Fruit fly (Drosophila melanogaster): ENCODE data around the gene Las.

The Las gene

DNA sequence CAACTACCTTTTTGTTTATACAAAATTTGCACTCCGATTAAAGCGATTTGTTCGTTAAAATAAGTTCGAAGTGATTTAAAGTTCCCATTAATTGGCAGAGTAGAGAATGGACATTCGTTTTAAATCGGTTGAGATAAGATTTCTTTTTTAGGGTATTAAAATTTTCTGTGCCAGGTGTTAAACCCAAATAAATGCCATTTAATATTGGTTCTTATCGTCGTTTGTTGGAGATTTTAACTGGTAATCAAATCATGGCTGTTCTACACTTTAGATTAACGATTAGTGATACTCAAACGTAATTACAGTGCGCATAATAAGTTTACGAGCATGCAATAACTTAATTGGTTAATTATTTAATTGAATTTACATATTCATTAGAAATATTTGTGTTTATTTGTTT, 30.2 kb upstream of the Las start:
- TF ChIP-seq ttk (optimal IDR thresholded peaks at IDR 0.05): no peak
- TF ChIP-seq Sin3A (optimal IDR thresholded peaks at IDR 0.05): no peak
- no peak for TF ChIP-seq psq (optimal IDR thresholded peaks at IDR 0.05)
- TF ChIP-seq Myc (optimal IDR thresholded peaks at IDR 0.05): no peak
- no peak for TF ChIP-seq h (optimal IDR thresholded peaks at IDR 0.05)
- TF ChIP-seq insv (optimal IDR thresholded peaks at IDR 0.05): no peak

DNA sequence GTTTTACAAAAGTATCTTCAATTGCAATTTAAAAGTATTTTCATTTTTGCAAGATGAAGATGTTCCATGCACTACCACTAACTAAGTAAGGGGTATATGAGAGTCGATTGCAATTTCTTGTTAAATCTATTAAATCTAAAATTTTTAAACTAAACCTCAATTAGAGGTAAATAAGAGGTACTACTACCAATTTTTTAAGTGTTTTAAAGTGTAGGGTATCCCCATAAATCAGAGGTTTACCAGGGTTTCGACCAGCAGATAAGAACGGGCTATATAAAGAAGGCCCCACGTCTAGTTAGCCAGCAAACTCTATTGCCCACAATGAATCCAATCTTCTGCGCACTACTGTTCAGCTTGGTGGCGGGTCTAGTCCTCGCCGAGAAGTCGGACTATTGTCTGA, 28.2 kb upstream of the Las start, which contains the start of gene mag:
Gene mag (plus strand): TSS at position 301 of the 400 bp plus-strand sequence.
- no peak for TF ChIP-seq psq (optimal IDR thresholded peaks at IDR 0.05)
- no peak for TF ChIP-seq h (optimal IDR thresholded peaks at IDR 0.05)
- TF ChIP-seq Sin3A (optimal IDR thresholded peaks at IDR 0.05): no peak

dm6 chr3L:20452813-20453682, 20.9 kb upstream of the Las start, which contains the start of gene CG5199:
TSS of gene CG5199 (minus strand) at chr3L:20452864.
- TF ChIP-seq ttk (optimal IDR thresholded peaks at IDR 0.05) (no peak), h (optimal IDR thresholded peaks at IDR 0.05) (no peak), psq (optimal IDR thresholded peaks at IDR 0.05) (no peak), insv (optimal IDR thresholded peaks at IDR 0.05) (no peak), Myc (optimal IDR thresholded peaks at IDR 0.05) (no peak), Sin3A (optimal IDR thresholded peaks at IDR 0.05) (no peak)

dm6 chr3L:20448773-20449172, 16.6 kb upstream of the Las start:
- TF ChIP-seq h (optimal IDR thresholded peaks at IDR 0.05) (no peak), Myc (optimal IDR thresholded peaks at IDR 0.05) (no peak), psq (optimal IDR thresholded peaks at IDR 0.05) (no peak), ttk (optimal IDR thresholded peaks at IDR 0.05) (no peak), Sin3A (optimal IDR thresholded peaks at IDR 0.05) (no peak), insv (optimal IDR thresholded peaks at IDR 0.05) (no peak)

DNA sequence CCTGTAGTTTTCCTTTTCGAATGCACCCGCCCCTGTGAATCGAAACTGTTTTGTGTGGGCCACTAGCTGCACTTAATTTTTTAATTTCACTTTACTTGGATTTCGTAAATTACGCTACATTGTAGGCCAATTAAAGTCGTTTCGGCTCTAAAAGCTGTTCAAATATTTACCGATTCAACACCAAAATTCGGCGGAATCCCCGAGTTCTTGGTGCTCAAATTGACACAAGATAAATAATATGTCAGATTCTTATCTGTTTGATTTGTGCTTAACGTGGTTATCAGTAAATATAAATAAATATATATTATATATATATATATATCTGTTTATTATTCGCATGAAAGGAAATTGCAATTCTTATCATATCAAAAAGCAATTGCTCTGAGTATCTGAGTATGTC, 15.8 kb upstream of the Las start:
- TF ChIP-seq Sin3A (optimal IDR thresholded peaks at IDR 0.05): no peak
- no peak for TF ChIP-seq insv (optimal IDR thresholded peaks at IDR 0.05)
- TF ChIP-seq h (optimal IDR thresholded peaks at IDR 0.05): no peak
- TF ChIP-seq ttk (optimal IDR thresholded peaks at IDR 0.05): no peak
- no peak for TF ChIP-seq Myc (optimal IDR thresholded peaks at IDR 0.05)

dm6 chr3L:20447337-20447736, 15.2 kb upstream of the Las start:
- TF ChIP-seq Myc (optimal IDR thresholded peaks at IDR 0.05) (no peak), Sin3A (optimal IDR thresholded peaks at IDR 0.05) (no peak), psq (optimal IDR thresholded peaks at IDR 0.05) (no peak), h (optimal IDR thresholded peaks at IDR 0.05) (no peak), insv (optimal IDR thresholded peaks at IDR 0.05) (no peak), ttk (optimal IDR thresholded peaks at IDR 0.05) (no peak)

- no peak for TF ChIP-seq Myc (optimal IDR thresholded peaks at IDR 0.05)
- TF ChIP-seq psq (optimal IDR thresholded peaks at IDR 0.05): no peak
- no peak for TF ChIP-seq Sin3A (optimal IDR thresholded peaks at IDR 0.05)
- TF ChIP-seq h (optimal IDR thresholded peaks at IDR 0.05): no peak
- no peak for TF ChIP-seq insv (optimal IDR thresholded peaks at IDR 0.05)
- no peak for TF ChIP-seq ttk (optimal IDR thresholded peaks at IDR 0.05)
Observed at dm6 chr3L:20446030-20446429, 13.9 kb upstream of the Las start.

dm6 chr3L:20444815-20445519, 12.8 kb upstream of the Las start:
- no peak for TF ChIP-seq ttk (optimal IDR thresholded peaks at IDR 0.05)
- TF ChIP-seq psq (optimal IDR thresholded peaks at IDR 0.05): no peak
- TF ChIP-seq Sin3A (optimal IDR thresholded peaks at IDR 0.05): no peak
- TF ChIP-seq Myc (optimal IDR thresholded peaks at IDR 0.05): no peak
- TF ChIP-seq h (optimal IDR thresholded peaks at IDR 0.05): no peak
- TF ChIP-seq insv (optimal IDR thresholded peaks at IDR 0.05): no peak

DNA sequence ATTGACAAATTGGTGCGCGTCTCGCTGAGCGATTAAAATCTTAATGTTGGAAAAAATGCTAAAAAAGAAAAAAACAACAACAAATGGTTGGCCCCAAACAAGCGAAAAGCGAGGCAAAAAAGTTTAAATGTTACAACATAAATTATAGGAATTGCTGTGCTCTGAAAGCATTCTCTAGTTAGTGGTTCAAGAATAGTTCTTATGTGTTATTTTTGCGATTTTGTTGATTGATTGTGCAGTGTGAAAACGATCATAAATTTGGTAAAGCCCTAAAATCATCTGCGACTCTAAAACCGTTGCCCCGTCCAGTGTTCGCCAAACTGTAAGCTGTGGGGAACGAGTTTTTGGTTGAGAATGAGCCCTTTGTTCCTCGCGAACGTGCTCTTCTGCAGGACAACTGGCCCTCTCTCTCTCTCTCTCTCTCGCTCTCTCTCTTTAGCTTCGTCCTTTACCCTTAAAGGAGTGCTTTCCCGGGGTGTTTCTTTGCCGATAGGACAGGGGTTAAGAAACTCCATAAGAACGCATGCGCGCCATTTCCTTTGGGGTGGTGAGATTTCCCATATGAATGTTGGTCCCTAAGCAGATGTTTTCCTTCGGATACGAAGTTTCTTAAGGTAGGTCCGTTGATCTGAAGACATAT, 10.6 kb upstream of the Las start:
- TF ChIP-seq h (optimal IDR thresholded peaks at IDR 0.05) (no peak), ttk (optimal IDR thresholded peaks at IDR 0.05) (no peak), insv (optimal IDR thresholded peaks at IDR 0.05) (no peak), psq (optimal IDR thresholded peaks at IDR 0.05) (no peak), Myc (optimal IDR thresholded peaks at IDR 0.05) (no peak), Sin3A (optimal IDR thresholded peaks at IDR 0.05) (no peak)

DNA sequence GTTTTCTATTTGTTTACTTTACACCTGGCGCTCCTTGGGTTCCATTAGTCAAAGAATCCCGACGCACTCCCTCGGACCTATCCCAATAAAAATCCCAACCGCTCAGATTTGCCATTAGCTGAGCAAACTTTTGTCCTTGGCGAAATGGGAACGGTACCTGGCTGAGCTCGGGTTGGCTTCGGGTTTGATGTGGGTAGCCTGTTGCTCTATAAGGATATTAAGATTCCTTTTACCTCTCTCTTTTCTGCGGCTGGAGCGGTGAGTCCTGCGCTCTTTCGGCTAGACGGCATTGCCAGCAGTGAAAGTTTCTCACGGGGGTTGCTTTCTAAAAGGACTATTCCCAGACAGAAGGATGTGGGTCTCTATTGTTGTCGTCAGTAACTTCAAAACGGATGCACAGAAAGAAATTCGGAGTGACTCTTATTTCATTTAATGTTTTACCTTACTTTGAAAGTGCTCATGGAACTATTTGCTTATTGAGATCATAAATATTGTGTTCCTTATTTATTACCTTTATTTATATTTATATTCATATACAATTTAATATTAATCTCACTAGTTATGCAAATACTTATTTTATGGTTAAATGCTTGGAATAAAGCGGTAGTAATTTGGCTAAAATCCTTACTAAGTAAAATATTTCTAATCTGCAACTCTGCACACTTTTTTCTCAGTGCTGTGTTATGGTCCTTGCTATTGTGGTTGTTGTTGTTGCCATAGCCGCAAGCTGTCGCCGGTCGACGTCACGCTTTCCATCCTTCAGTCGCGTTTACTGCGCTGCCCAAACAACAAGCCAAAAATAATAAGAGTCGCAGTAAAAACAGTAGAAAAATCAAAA, 9.7 kb upstream of the Las start, which contains the start of gene CG5910:
Gene CG5910 (plus strand): TSS at position 788 of the 838 bp plus-strand sequence.
- TF ChIP-seq insv (optimal IDR thresholded peaks at IDR 0.05): no peak

- TF ChIP-seq h (optimal IDR thresholded peaks at IDR 0.05) (no peak), insv (optimal IDR thresholded peaks at IDR 0.05) (no peak), Myc (optimal IDR thresholded peaks at IDR 0.05) (no peak), psq (optimal IDR thresholded peaks at IDR 0.05) (no peak), Sin3A (optimal IDR thresholded peaks at IDR 0.05) (no peak), ttk (optimal IDR thresholded peaks at IDR 0.05) (no peak)
Observed at dm6 chr3L:20440902-20441429, 8.8 kb upstream of the Las start.

Measured in Kc167 (cell line).